Worm (Caenorhabditis elegans) whole organism, early embryonic: ENCODE data around the gene col-76.

Experiments used
- B0310.2 ChIP-seq: sonication (generic microtip); optimal IDR thresholded peaks from 2 replicates; lab custom pipeline; 2016; ENCODE audit warnings: mild to moderate bottlenecking, missing genetic modification characterization, missing compliant biosample characterization
- F13C5.2 ChIP-seq: sonication (generic microtip); optimal IDR thresholded peaks from 2 replicates; lab custom pipeline; 2017; ENCODE audit warnings: mild to moderate bottlenecking, missing genetic modification characterization, inconsistent platforms, missing compliant biosample characterization
- ama-1 ChIP-seq: fragments of 150-350 bp; optimal IDR thresholded peaks from 2 replicates; lab custom pipeline; 2014
- ets-7 ChIP-seq: sonication (generic microtip); optimal IDR thresholded peaks from 2 replicates; lab custom pipeline; 2016; ENCODE audit warnings: missing genotype, missing genetic modification characterization, missing compliant biosample characterization
- hmg-4 ChIP-seq: fragments of 200-800 bp; sonication (Bioruptor generic); optimal IDR thresholded peaks from 2 replicates; lab custom pipeline; 2018; ENCODE audit warnings: mild to moderate bottlenecking, missing genetic modification characterization, missing compliant biosample characterization
- pes-1 ChIP-seq: fragments of 200-800 bp; sonication (Bioruptor generic); IDR thresholded peaks from 2 replicates; pipeline ENCODE4 v1.3.6; 2022; ENCODE audit warnings: missing genetic modification reagents, missing genetic modification characterization, missing compliant biosample characterization
- tbx-11 ChIP-seq: fragments of 200-800 bp; sonication (Bioruptor generic); IDR thresholded peaks from 2 replicates; pipeline ENCODE4 v1.3.6; 2022; ENCODE audit warnings: missing genetic modification characterization, missing compliant biosample characterization
- tbx-37 ChIP-seq: fragments of 200-800 bp; sonication (Bioruptor generic); conservative IDR thresholded peaks from 2 replicates; pipeline ENCODE4 v1.3.6; 2022; ENCODE audit warnings: missing genetic modification reagents, missing genetic modification characterization, missing compliant biosample characterization
- tra-4 ChIP-seq: sonication (generic microtip); optimal IDR thresholded peaks from 2 replicates; lab custom pipeline; 2017; ENCODE audit warnings: missing genetic modification characterization, missing compliant biosample characterization

- no peak for TF ChIP-seq ama-1 (lab: Kevin White, UChicago)
- no peak for TF ChIP-seq B0310.2 (tag; lab: Kevin White, UChicago)
- TF ChIP-seq tra-4 (tag; lab: Kevin White, UChicago) = no peak
- TF ChIP-seq F13C5.2 = no peak
- TF ChIP-seq ets-7 (tag; lab: Kevin White, UChicago) = no peak
- no peak for TF ChIP-seq tbx-11 (GFP tag; lab: Robert Waterston, UW)
- TF ChIP-seq hmg-4 (GFP tag; lab: Kevin White, UChicago) = no peak
- TF ChIP-seq pes-1 = no peak
- TF ChIP-seq tbx-37 (GFP tag; lab: Robert Waterston, UW) = no peak
Observed at ce11 chrII:8253160-8253793, 49.1 kb downstream of the col-76 start, which contains the start of gene F35C11.5.
